Fruit fly (Drosophila melanogaster) whole organism, embryonic: ENCODE measurements around the gene Pvf1.

Experiments
- Atf-2 ChIP-seq: fragments of 200-800 bp; sonication (Bioruptor generic); optimal IDR thresholded peaks from 2 replicates; lab custom pipeline; 2016; ENCODE audit warnings: missing biosample characterization, missing genetic modification characterization
- B-H1 ChIP-seq: fragments of 200-800 bp; sonication (Bioruptor generic); IDR thresholded peaks from 3 replicates; pipeline ENCODE4 v1.3.6; 2022; ENCODE audit warnings: missing biosample characterization, missing genetic modification characterization
- BEAF-32 ChIP-seq: fragments of 200-800 bp; sonication (Bioruptor generic); optimal IDR thresholded peaks from 3 replicates; lab custom pipeline; 2017; ENCODE audit warnings: missing biosample characterization, missing genetic modification characterization, mild to moderate bottlenecking, moderate library complexity, missing genetic modification reagents
- CG10366 ChIP-seq: fragments of 200-800 bp; sonication (Bioruptor generic); IDR thresholded peaks from 2 replicates; pipeline ENCODE4 v1.3.6; 2022; ENCODE audit warnings: missing biosample characterization, missing genetic modification characterization
- CG12659 ChIP-seq: fragments of 200-800 bp; sonication (Bioruptor generic); optimal IDR thresholded peaks from 3 replicates; lab custom pipeline; 2017; ENCODE audit warnings: mild to moderate bottlenecking, missing biosample characterization, missing genetic modification reagents, missing genetic modification characterization
- CG14667 ChIP-seq: fragments of 200-800 bp; sonication (Bioruptor generic); IDR thresholded peaks from 2 replicates; pipeline ENCODE4 v1.3.6; 2022; ENCODE audit warnings: missing biosample characterization, missing genetic modification characterization
- CG17186 ChIP-seq: fragments of 200-800 bp; sonication (Bioruptor generic); optimal IDR thresholded peaks from 3 replicates; lab custom pipeline; 2017; ENCODE audit warnings: missing biosample characterization, missing genetic modification reagents, missing genetic modification characterization
- CG17359 ChIP-seq: fragments of 200-800 bp; sonication (Bioruptor generic); optimal IDR thresholded peaks from 3 replicates; lab custom pipeline; 2018; ENCODE audit warnings: missing biosample characterization, mild to moderate bottlenecking, missing genetic modification characterization, moderate library complexity
- CG17568 ChIP-seq: fragments of 200-800 bp; sonication (Bioruptor generic); optimal IDR thresholded peaks from 2 replicates; lab custom pipeline; 2018; ENCODE audit warnings: missing biosample characterization, mild to moderate bottlenecking, missing genetic modification characterization, moderate library complexity
- CG18476 ChIP-seq: fragments of 200-800 bp; sonication (Bioruptor generic); optimal IDR thresholded peaks from 2 replicates; lab custom pipeline; 2016; ENCODE audit warnings: missing biosample characterization, mild to moderate bottlenecking, missing genetic modification characterization
- CG18619 ChIP-seq: fragments of 200-800 bp; sonication (Bioruptor generic); optimal IDR thresholded peaks from 3 replicates; lab custom pipeline; 2017; ENCODE audit warnings: missing biosample characterization, mild to moderate bottlenecking, missing genetic modification characterization
- CG31441 ChIP-seq: fragments of 200-800 bp; sonication (Bioruptor generic); IDR thresholded peaks from 2 replicates; pipeline ENCODE4 v1.3.6; 2022; ENCODE audit warnings: missing biosample characterization, missing genetic modification characterization
- CG32767 ChIP-seq: fragments of 200-800 bp; sonication (Bioruptor generic); IDR thresholded peaks from 2 replicates; pipeline ENCODE4 v1.3.6; 2022; ENCODE audit warnings: missing biosample characterization, missing genetic modification characterization
- CG3281 ChIP-seq: fragments of 200-800 bp; sonication (Bioruptor generic); optimal IDR thresholded peaks from 3 replicates; lab custom pipeline; 2017; ENCODE audit warnings: missing biosample characterization, mild to moderate bottlenecking, missing genetic modification characterization
- CG34376 ChIP-seq: fragments of 200-800 bp; sonication (Bioruptor generic); optimal IDR thresholded peaks from 2 replicates; lab custom pipeline; 2018; ENCODE audit warnings: missing biosample characterization, mild to moderate bottlenecking, missing genetic modification characterization
- CG3847 ChIP-seq: fragments of 200-800 bp; sonication (Bioruptor generic); IDR thresholded peaks from 2 replicates; pipeline ENCODE4 v1.3.6; 2022; ENCODE audit warnings: missing biosample characterization, missing genetic modification characterization
- CG7357 ChIP-seq: fragments of 200-800 bp; sonication (Bioruptor generic); IDR thresholded peaks from 3 replicates; pipeline ENCODE4 v1.3.6; 2022; ENCODE audit warnings: missing biosample characterization, missing genetic modification characterization
- CG7745 ChIP-seq: fragments of 200-800 bp; sonication (Bioruptor generic); optimal IDR thresholded peaks from 2 replicates; lab custom pipeline; 2018; ENCODE audit warnings: missing biosample characterization, mild to moderate bottlenecking, missing genetic modification characterization, moderate library complexity
- CrebB ChIP-seq: fragments of 200-800 bp; sonication (Bioruptor generic); optimal IDR thresholded peaks from 3 replicates; lab custom pipeline; 2018; ENCODE audit warnings: missing biosample characterization, mild to moderate bottlenecking, missing genetic modification characterization
- Dref ChIP-seq: fragments of 200-800 bp; sonication (Bioruptor generic); IDR thresholded peaks from 2 replicates; pipeline ENCODE4 v1.3.6; 2022; ENCODE audit warnings: missing biosample characterization, missing genetic modification characterization
- Fer1 ChIP-seq: fragments of 200-800 bp; sonication (Bioruptor generic); optimal IDR thresholded peaks from 2 replicates; lab custom pipeline; 2017; ENCODE audit warnings: missing biosample characterization, mild to moderate bottlenecking, missing genetic modification characterization
- Gsc ChIP-seq: fragments of 200-800 bp; sonication (Bioruptor generic); IDR thresholded peaks from 2 replicates; pipeline ENCODE4 v1.3.6; 2022; ENCODE audit warnings: missing biosample characterization, missing genetic modification characterization
- HLH4C ChIP-seq: fragments of 200-800 bp; sonication (Bioruptor generic); IDR thresholded peaks from 3 replicates; pipeline ENCODE4 v1.3.6; 2022; ENCODE audit warnings: missing biosample characterization, missing genetic modification characterization; ENCODE audit not compliant: partially characterized antibody
- Hmr ChIP-seq: fragments of 200-800 bp; sonication (Bioruptor generic); optimal IDR thresholded peaks from 3 replicates; lab custom pipeline; 2017; ENCODE audit warnings: mild to moderate bottlenecking, missing biosample characterization, missing genetic modification reagents, missing genetic modification characterization
- Hr78 ChIP-seq, 2 experiments: fragments of 200-800 bp in 1 of 2; fragments of >200 bp in 1 of 2; sonication (Bioruptor generic) in 1 of 2; optimal IDR thresholded peaks; 2 replicates each; lab custom pipeline; 2017 to 2019; ENCODE audit warnings: missing biosample characterization in 2 of 2, missing genetic modification characterization in 2 of 2, mild to moderate bottlenecking in 1 of 2, moderate library complexity in 1 of 2
- NC2β ChIP-seq: fragments of 200-800 bp; sonication (Bioruptor generic); optimal IDR thresholded peaks from 2 replicates; lab custom pipeline; 2016; ENCODE audit warnings: missing biosample characterization, missing genetic modification characterization
- Nf-YB ChIP-seq: fragments of 200-800 bp; sonication (Bioruptor generic); optimal IDR thresholded peaks from 3 replicates; lab custom pipeline; 2019; ENCODE audit warnings: missing biosample characterization, mild to moderate bottlenecking, missing genetic modification characterization, moderate library complexity
- NfI ChIP-seq: fragments of 200-800 bp; sonication (Bioruptor generic); optimal IDR thresholded peaks from 3 replicates; lab custom pipeline; 2018; ENCODE audit warnings: missing biosample characterization, mild to moderate bottlenecking, missing genetic modification characterization, moderate library complexity
- Sox100B ChIP-seq: fragments of 200-800 bp; sonication (Bioruptor generic); optimal IDR thresholded peaks from 3 replicates; lab custom pipeline; 2018; ENCODE audit warnings: missing biosample characterization, mild to moderate bottlenecking, missing genetic modification characterization
- ato ChIP-seq: fragments of 200-800 bp; sonication (Bioruptor generic); IDR thresholded peaks from 2 replicates; pipeline ENCODE4 v1.3.6; 2022; ENCODE audit warnings: missing biosample characterization, missing genetic modification characterization; ENCODE audit not compliant: partially characterized antibody
- cad ChIP-seq: fragments of >200 bp; optimal IDR thresholded peaks from 2 replicates; lab custom pipeline; 2017; ENCODE audit warnings: missing biosample characterization, missing genetic modification characterization
- ci ChIP-seq: fragments of 200-800 bp; sonication (Bioruptor generic); IDR thresholded peaks from 3 replicates; pipeline ENCODE4 v1.3.6; 2022; ENCODE audit warnings: missing biosample characterization, missing genetic modification characterization
- cwo ChIP-seq: fragments of 200-800 bp; sonication (Bioruptor generic); optimal IDR thresholded peaks from 3 replicates; lab custom pipeline; 2017; ENCODE audit warnings: missing biosample characterization, missing genetic modification characterization, mild to moderate bottlenecking, moderate library complexity, missing genetic modification reagents
- dati ChIP-seq: fragments of 200-800 bp; sonication (Bioruptor generic); IDR thresholded peaks from 2 replicates; pipeline ENCODE4 v1.3.6; 2022; ENCODE audit warnings: missing biosample characterization, missing genetic modification characterization
- dm ChIP-seq: fragments of 200-800 bp; sonication (Bioruptor generic); optimal IDR thresholded peaks from 3 replicates; lab custom pipeline; 2016; ENCODE audit warnings: missing biosample characterization, missing genetic modification characterization
- esg ChIP-seq: fragments of 200-800 bp; sonication (Bioruptor generic); conservative IDR thresholded peaks from 2 replicates; pipeline ENCODE4 v1.3.6; 2022; ENCODE audit warnings: missing biosample characterization, missing genetic modification characterization
- eve ChIP-seq, 2 experiments: fragments of >200 bp; optimal IDR thresholded peaks; 2 replicates each; lab custom pipeline; 2017; ENCODE audit warnings: missing biosample characterization in 2 of 2, missing genetic modification characterization in 2 of 2
- gem ChIP-seq: fragments of 200-800 bp; sonication (Bioruptor generic); optimal IDR thresholded peaks from 2 replicates; lab custom pipeline; 2019; ENCODE audit warnings: missing biosample characterization, mild to moderate bottlenecking, missing genetic modification characterization, moderate library complexity
- gro ChIP-seq: fragments of 200-800 bp; sonication (Bioruptor generic); optimal IDR thresholded peaks from 2 replicates; lab custom pipeline; 2016; ENCODE audit warnings: missing biosample characterization, missing genetic modification characterization
- h ChIP-seq: fragments of >200 bp; optimal IDR thresholded peaks from 2 replicates; lab custom pipeline; 2017
- hkb ChIP-seq, 2 experiments: fragments of 200-800 bp in 1 of 2; fragments of >200 bp in 1 of 2; sonication (Bioruptor generic) in 1 of 2; IDR thresholded peaks in 1 of 2; optimal IDR thresholded peaks in 1 of 2; 2 replicates each; pipeline versions ENCODE4 v1.3.6 to Lab custom; 2017 to 2022; ENCODE audit warnings: missing biosample characterization in 1 of 2, missing genetic modification characterization in 1 of 2
- kah ChIP-seq: fragments of 200-800 bp; sonication (Bioruptor generic); optimal IDR thresholded peaks from 2 replicates; lab custom pipeline; 2018; ENCODE audit warnings: missing biosample characterization, mild to moderate bottlenecking, missing genetic modification characterization
- klu ChIP-seq: fragments of 200-800 bp; sonication (Bioruptor generic); IDR thresholded peaks from 2 replicates; pipeline ENCODE4 v1.3.6; 2022; ENCODE audit warnings: missing biosample characterization, missing genetic modification characterization
- lab ChIP-seq: fragments of 200-800 bp; sonication (Bioruptor generic); optimal IDR thresholded peaks from 3 replicates; lab custom pipeline; 2017; ENCODE audit warnings: missing biosample characterization, missing genetic modification characterization, mild to moderate bottlenecking, moderate library complexity, missing genetic modification reagents
- phol ChIP-seq: fragments of 200-800 bp; sonication (Bioruptor generic); optimal IDR thresholded peaks from 3 replicates; lab custom pipeline; 2018; ENCODE audit warnings: missing biosample characterization, mild to moderate bottlenecking, missing genetic modification characterization, moderate library complexity
- pum ChIP-seq: fragments of 200-800 bp; sonication (Bioruptor generic); optimal IDR thresholded peaks from 2 replicates; lab custom pipeline; 2016; ENCODE audit warnings: missing biosample characterization, missing genetic modification characterization
- ro ChIP-seq: fragments of 200-800 bp; sonication (Bioruptor generic); IDR thresholded peaks from 2 replicates; pipeline ENCODE4 v1.3.6; 2022; ENCODE audit warnings: missing biosample characterization, missing genetic modification characterization
- sens ChIP-seq: fragments of 200-800 bp; sonication (Bioruptor generic); peaks from one replicate; lab custom pipeline; 2016; ENCODE audit warnings: missing biosample characterization, missing genetic modification characterization
- tap ChIP-seq: fragments of 200-800 bp; optimal IDR thresholded peaks from 3 replicates; lab custom pipeline; 2019; ENCODE audit warnings: missing biosample characterization, mild to moderate bottlenecking, missing genetic modification characterization, moderate library complexity
- usp ChIP-seq: fragments of >200 bp; optimal IDR thresholded peaks from 2 replicates; lab custom pipeline; 2017; ENCODE audit warnings: missing biosample characterization, missing genetic modification characterization

Pvf1 gene

DNA sequence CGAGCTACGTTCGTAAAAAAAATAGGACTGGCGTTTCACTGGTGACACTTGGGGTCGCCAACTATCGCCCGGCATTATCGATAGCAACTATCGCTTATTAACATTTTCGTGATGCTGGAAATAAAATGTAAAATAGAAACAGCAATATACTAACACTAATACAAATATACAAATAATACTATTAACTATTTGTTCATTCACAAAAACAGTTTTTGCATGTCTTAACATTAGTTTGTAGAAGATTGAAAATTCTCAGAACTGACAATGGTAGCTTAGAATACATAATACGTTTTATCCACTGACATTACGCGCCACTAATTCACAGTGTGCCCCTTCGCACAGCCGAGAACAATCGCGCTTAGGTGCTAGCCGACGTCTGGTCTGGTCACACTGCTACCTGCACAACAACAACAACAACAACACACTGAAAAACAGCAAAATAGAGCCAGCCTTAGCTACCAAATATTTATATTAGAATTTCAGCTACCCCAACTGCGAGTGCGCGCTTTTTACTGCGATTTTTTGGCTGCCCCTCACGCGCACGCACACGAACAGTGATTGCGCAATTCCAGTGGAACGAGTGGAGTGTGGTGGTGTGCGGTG is 44.2 kb upstream of the Pvf1 start, which contains the start of the genes CG6961 and S6KL (continued):
- TF ChIP-seq CG17568 (GFP tag; lab: Kevin White, UChicago) (no peak), cad (GFP tag; lab: Kevin White, UChicago) (no peak), CG32767 (GFP tag; lab: Robert Waterston, UW) (no peak), ro (no peak), BEAF-32 (GFP tag; lab: Kevin White, UChicago) (peak; percentile 93), eve (GFP tag; optimal IDR thresholded peaks at IDR 0.05; lab: Kevin White, UChicago) (no peak), dm (no peak), h (no peak), CG34376 (GFP tag; lab: Kevin White, UChicago) (no peak), Gsc (no peak), phol (tag; lab: Kevin White, UChicago) (peak; percentile 53), tap (tag; lab: Kevin White, UChicago) (no peak), NC2β (no peak), CG3281 (no peak), B-H1 (GFP tag; lab: Robert Waterston, UW) (no peak), CG17359 (tag; lab: Kevin White, UChicago) (no peak), klu (no peak), CG12659 (GFP tag; lab: Kevin White, UChicago) (peak; percentile 50), CG3847 (GFP tag; lab: Robert Waterston, UW) (peak; percentile 43), Fer1 (GFP tag; lab: Kevin White, UChicago) (no peak), CG7745 (no peak), CG14667 (GFP tag; lab: Robert Waterston, UW) (no peak), CG7357 (peak; percentile 96), CG10366 (no peak), esg (no peak), kah (GFP tag; lab: Kevin White, UChicago) (no peak), CG18476 (no peak), ato (GFP tag; lab: Robert Waterston, UW) (no peak; the same call in 1 of the 2 replicates), dati (no peak), Nf-YB (no peak), Atf-2 (GFP tag; lab: Kevin White, UChicago) (no peak), Dref (GFP tag; lab: Robert Waterston, UW) (peak; percentile 57), Hmr (GFP tag; lab: Kevin White, UChicago) (peak; percentile 11), sens (GFP tag; lab: Kevin White, UChicago) (no peak), CG18619 (GFP tag; lab: Kevin White, UChicago) (no peak), ci (no peak), gem (tag; lab: Kevin White, UChicago) (peak; percentile 22), CG17186 (peak; percentile 62), pum (GFP tag; lab: Kevin White, UChicago) (no peak), usp (no peak), gro (GFP tag; lab: Kevin White, UChicago) (no peak), cwo (GFP tag; lab: Kevin White, UChicago) (no peak), CrebB (tag; lab: Kevin White, UChicago) (no peak), NfI (GFP tag; lab: Kevin White, UChicago) (no peak), Sox100B (no peak), hkb (optimal IDR thresholded peaks at IDR 0.05; lab: Kevin White, UChicago) (peak; percentile 57), hkb (GFP tag; IDR thresholded peaks at IDR 0.05; lab: Robert Waterston, UW) (no peak), lab (GFP tag; lab: Kevin White, UChicago) (no peak), HLH4C (peak; percentile 65; the same call in 2 of the 3 replicates), CG31441 (0 out of 2 replicates have a peak, but pooled peaks have one; percentile 11), Hr78 (GFP tag; optimal IDR thresholded peaks at IDR 0.05; lab: Kevin White, UChicago) (no peak)
